Fruit fly (Drosophila melanogaster) whole organism, adult: ENCODE results near the gene aay.

ENCODE experiments used
- CG11617 ChIP-seq: fragments of 200-800 bp; sonication (Bioruptor generic); optimal IDR thresholded peaks from 2 replicates; lab custom pipeline; 2017; ENCODE audit warnings: mild to moderate bottlenecking, missing biosample characterization, missing genetic modification reagents, missing genetic modification characterization
- CG12768 ChIP-seq: fragments of 200-800 bp; sonication (Bioruptor generic); optimal IDR thresholded peaks from 2 replicates; lab custom pipeline; 2017; ENCODE audit warnings: missing biosample characterization, missing genetic modification characterization, mild to moderate bottlenecking, moderate library complexity, missing genetic modification reagents
- CG14711 ChIP-seq: fragments of 200-800 bp; sonication (Bioruptor generic); optimal IDR thresholded peaks from 2 replicates; lab custom pipeline; 2018; ENCODE audit warnings: missing biosample characterization, mild to moderate bottlenecking, missing genetic modification characterization, moderate library complexity
- CG1620 ChIP-seq: fragments of 200-800 bp; sonication (Bioruptor generic); optimal IDR thresholded peaks from 2 replicates; lab custom pipeline; 2016; ENCODE audit warnings: missing biosample characterization, missing genetic modification characterization
- CG33017 ChIP-seq: fragments of 200-800 bp; sonication (Bioruptor generic); optimal IDR thresholded peaks from 2 replicates; lab custom pipeline; 2018; ENCODE audit warnings: missing biosample characterization, mild to moderate bottlenecking, missing genetic modification characterization, moderate library complexity
- CG5204 ChIP-seq: fragments of 200-800 bp; sonication (Bioruptor generic); optimal IDR thresholded peaks from 2 replicates; lab custom pipeline; 2016; ENCODE audit warnings: missing biosample characterization, missing genetic modification characterization
- CG7045 ChIP-seq: fragments of 200-800 bp; sonication (Bioruptor generic); optimal IDR thresholded peaks from 2 replicates; lab custom pipeline; 2017; ENCODE audit warnings: missing biosample characterization, mild to moderate bottlenecking, missing genetic modification characterization
- CG7101 ChIP-seq: fragments of 200-800 bp; sonication (Bioruptor generic); optimal IDR thresholded peaks from 2 replicates; lab custom pipeline; 2018; ENCODE audit warnings: missing biosample characterization, mild to moderate bottlenecking, missing genetic modification characterization, moderate library complexity
- Clk ChIP-seq: fragments of 200-800 bp; sonication (Bioruptor generic); optimal IDR thresholded peaks from 2 replicates; lab custom pipeline; 2017; ENCODE audit warnings: missing biosample characterization, missing genetic modification characterization
- Crg-1 ChIP-seq: fragments of 200-800 bp; sonication (Bioruptor generic); optimal IDR thresholded peaks from 2 replicates; lab custom pipeline; 2016; ENCODE audit warnings: missing biosample characterization, missing genetic modification characterization
- Hr96 ChIP-seq: fragments of 200-800 bp; sonication (Bioruptor generic); optimal IDR thresholded peaks from 2 replicates; lab custom pipeline; 2016; ENCODE audit warnings: missing biosample characterization, missing genetic modification characterization
- Mnt ChIP-seq: fragments of 200-800 bp; sonication (Bioruptor generic); optimal IDR thresholded peaks from 2 replicates; lab custom pipeline; 2016; ENCODE audit warnings: missing biosample characterization, mild to moderate bottlenecking, missing genetic modification characterization
- bab1 ChIP-seq: fragments of 200-800 bp; sonication (Bioruptor generic); optimal IDR thresholded peaks from 3 replicates; lab custom pipeline; 2019; ENCODE audit warnings: missing biosample characterization, mild to moderate bottlenecking, missing genetic modification characterization, moderate library complexity
- cic ChIP-seq: fragments of 200-800 bp; sonication (Bioruptor generic); optimal IDR thresholded peaks from 2 replicates; lab custom pipeline; 2017; ENCODE audit warnings: missing biosample characterization, mild to moderate bottlenecking, missing genetic modification characterization, moderate library complexity
- cnc ChIP-seq, 2 experiments: fragments of >200 bp; optimal IDR thresholded peaks; 2 replicates each; lab custom pipeline; 2017
- kay ChIP-seq: fragments of 200-800 bp; sonication (Bioruptor generic); peaks from one replicate; lab custom pipeline; 2016; ENCODE audit warnings: missing biosample characterization, missing genetic modification characterization, borderline replicate concordance
- ovo ChIP-seq: fragments of 200-800 bp; sonication (Bioruptor generic); optimal IDR thresholded peaks from 2 replicates; lab custom pipeline; 2016; ENCODE audit warnings: missing biosample characterization, missing genetic modification characterization
- pad ChIP-seq: fragments of 200-800 bp; sonication (Bioruptor generic); optimal IDR thresholded peaks from 3 replicates; lab custom pipeline; 2017; ENCODE audit warnings: missing biosample characterization, missing genetic modification characterization, mild to moderate bottlenecking, moderate library complexity, missing genetic modification reagents
- tj ChIP-seq: fragments of 200-800 bp; sonication (Bioruptor generic); optimal IDR thresholded peaks from 3 replicates; lab custom pipeline; 2017; ENCODE audit warnings: missing biosample characterization, mild to moderate bottlenecking, missing genetic modification characterization, moderate library complexity
- toe ChIP-seq: fragments of 200-800 bp; sonication (Bioruptor generic); optimal IDR thresholded peaks from 2 replicates; lab custom pipeline; 2016; ENCODE audit warnings: missing biosample characterization, missing genetic modification characterization

aay gene

DNA sequence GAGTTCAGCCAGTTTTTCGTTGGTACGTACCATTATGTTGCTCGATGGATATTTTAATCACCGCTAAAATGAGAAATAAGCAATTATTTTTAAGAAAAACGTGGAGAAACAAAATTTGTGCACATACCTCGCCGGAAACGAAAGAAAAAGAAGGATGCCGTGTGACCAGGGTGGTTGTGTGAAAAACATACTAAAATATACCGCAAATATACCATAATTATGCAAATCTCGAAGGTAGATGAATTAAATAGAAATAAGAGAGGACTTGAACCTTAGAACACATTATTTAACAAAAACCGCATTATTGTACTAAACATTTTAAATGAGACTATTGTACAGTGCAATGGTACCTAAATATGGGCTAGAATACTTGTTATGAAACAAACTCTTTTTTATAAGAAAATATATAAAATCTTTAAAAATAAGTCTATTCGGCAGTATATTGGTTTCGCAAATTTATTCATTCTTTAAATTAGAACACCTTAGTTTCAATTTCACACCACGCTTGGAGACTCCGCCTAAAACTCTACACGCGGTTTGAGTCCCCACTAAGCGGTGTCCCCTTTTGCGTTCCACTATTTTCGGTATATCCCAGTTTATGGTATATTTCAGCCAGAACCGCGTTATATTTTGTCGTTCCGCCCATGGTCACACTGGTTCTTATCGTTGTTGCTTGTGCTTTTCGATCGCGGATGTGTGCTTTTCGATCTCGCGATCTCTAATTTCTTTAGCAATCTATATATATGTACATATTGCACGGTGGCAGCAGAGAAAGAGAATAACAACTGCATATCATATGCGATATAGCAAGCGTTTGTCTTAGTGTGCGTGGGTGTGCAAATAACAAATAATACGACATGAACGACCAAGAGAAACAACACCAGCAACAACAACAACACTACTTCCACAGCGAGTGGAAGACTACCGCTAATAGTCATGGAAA is 6.9 kb downstream of the aay start, which contains the start of the genes RpS17 and MTF-1:
Gene RpS17 (minus strand): TSS at position 157 of the 943 bp plus-strand sequence.
Gene MTF-1 (plus strand): TSS at position 648 of the 943 bp plus-strand sequence.
- TF ChIP-seq ovo (GFP tag; lab: Kevin White, UChicago) (peak; percentile 19), CG7101 (tag; lab: Kevin White, UChicago) (peak; percentile 66), CG12768 (GFP tag; lab: Kevin White, UChicago) (peak; percentile 47), CG14711 (peak; percentile 50), cnc (optimal IDR thresholded peaks at IDR 0.05; lab: Kevin White, UChicago) (no peak), Mnt (GFP tag; lab: Kevin White, UChicago) (peak; percentile 87), toe (GFP tag; lab: Kevin White, UChicago) (no peak), kay (no peak), cic (GFP tag; lab: Kevin White, UChicago) (peak; percentile 48), CG5204 (GFP tag; lab: Kevin White, UChicago) (no peak), tj (GFP tag; lab: Kevin White, UChicago) (peak; percentile 27), pad (GFP tag; lab: Kevin White, UChicago) (peak; percentile 24), CG33017 (peak; percentile 51), Crg-1 (peak; percentile 33), bab1 (GFP tag; lab: Kevin White, UChicago) (peak; percentile 70), CG11617 (peak; percentile 73), CG1620 (peak; percentile 61), Hr96 (GFP tag; lab: Kevin White, UChicago) (peak; percentile 40), CG7045 (peak; percentile 15), Clk (GFP tag; lab: Kevin White, UChicago) (peak; percentile 1)

- no peak for TF ChIP-seq Mnt (GFP tag; lab: Kevin White, UChicago)
- TF ChIP-seq CG12768 (GFP tag; lab: Kevin White, UChicago): peak; percentile 34
These were observed 7.5 kb downstream of the aay start for dm6 chr3L:9430608-9430952.

- TF ChIP-seq CG5204 (GFP tag; lab: Kevin White, UChicago) (no peak), Clk (GFP tag; lab: Kevin White, UChicago) (no peak), CG1620 (no peak), kay (no peak), tj (GFP tag; lab: Kevin White, UChicago) (no peak), Crg-1 (no peak), cic (GFP tag; lab: Kevin White, UChicago) (no peak), Hr96 (GFP tag; lab: Kevin White, UChicago) (no peak), CG7101 (tag; lab: Kevin White, UChicago) (no peak), CG12768 (GFP tag; lab: Kevin White, UChicago) (no peak), CG14711 (no peak), CG7045 (no peak), cnc (optimal IDR thresholded peaks at IDR 0.05; lab: Kevin White, UChicago) (no peak), ovo (GFP tag; lab: Kevin White, UChicago) (no peak), toe (GFP tag; lab: Kevin White, UChicago) (no peak), bab1 (GFP tag; lab: Kevin White, UChicago) (no peak), CG11617 (no peak)
These were observed 9.0 kb downstream of the aay start for dm6 chr3L:9431848-9432623.

DNA sequence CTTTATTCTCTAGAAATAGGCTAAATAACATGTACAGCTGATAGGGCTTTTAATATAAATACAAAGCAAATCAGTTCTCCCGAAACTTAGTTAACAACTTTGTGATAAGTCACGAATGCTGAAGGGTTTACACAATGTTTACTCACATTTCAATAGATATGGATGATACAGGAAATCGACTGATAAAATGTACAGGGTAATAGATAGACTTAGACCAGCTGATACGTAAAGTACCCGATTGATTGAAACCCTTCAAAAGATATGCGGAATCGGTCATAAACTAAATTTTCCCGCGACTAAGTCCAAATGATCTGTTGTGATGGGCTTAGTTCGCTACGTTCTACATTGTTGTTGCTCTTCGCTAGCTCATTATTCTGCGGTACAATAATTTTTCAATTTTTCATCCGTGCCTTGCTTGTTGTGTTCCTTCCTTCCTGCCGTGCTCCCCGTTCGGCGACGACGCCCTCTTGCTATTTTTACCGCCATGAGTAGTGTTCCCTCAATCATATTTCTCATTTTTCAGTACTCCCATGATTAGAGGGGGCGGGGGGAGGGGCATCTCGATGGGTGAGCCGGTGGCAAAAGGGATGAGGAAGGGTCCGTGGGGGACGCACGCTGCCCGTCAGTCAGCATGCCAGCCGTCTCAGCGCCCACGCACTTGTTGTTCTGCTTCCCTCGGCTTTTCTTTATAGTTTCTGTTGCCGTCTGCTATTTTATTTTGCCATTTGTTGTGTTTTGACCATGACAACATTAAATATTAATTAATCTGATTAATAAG is 9.9 kb downstream of the aay start:
- TF ChIP-seq Crg-1 (peak; percentile 11), cic (GFP tag; lab: Kevin White, UChicago) (peak; percentile 25), CG33017 (no peak)

dm6 chr3L:9435315-9435714 is 12.3 kb downstream of the aay start, which contains the start of gene CG42526:
TSS of gene CG42526 (minus strand) at chr3L:9435399.
- TF ChIP-seq pad (GFP tag; lab: Kevin White, UChicago) (peak; percentile 26), CG12768 (GFP tag; lab: Kevin White, UChicago) (peak; percentile 4), Crg-1 (no peak), Mnt (GFP tag; lab: Kevin White, UChicago) (peak; percentile 17), ovo (GFP tag; lab: Kevin White, UChicago) (no peak), CG1620 (no peak), cnc (optimal IDR thresholded peaks at IDR 0.05; lab: Kevin White, UChicago) (no peak), toe (GFP tag; lab: Kevin White, UChicago) (no peak), CG33017 (no peak), Clk (GFP tag; lab: Kevin White, UChicago) (no peak), CG7045 (no peak), CG5204 (GFP tag; lab: Kevin White, UChicago) (no peak), bab1 (GFP tag; lab: Kevin White, UChicago) (peak; percentile 41), kay (no peak), CG11617 (peak; percentile 43), CG7101 (tag; lab: Kevin White, UChicago) (peak; percentile 62), Hr96 (GFP tag; lab: Kevin White, UChicago) (peak; percentile 39), CG14711 (peak; percentile 36), tj (GFP tag; lab: Kevin White, UChicago) (no peak), cic (GFP tag; lab: Kevin White, UChicago) (peak; percentile 50)
